Worm (Caenorhabditis elegans) whole organism, mixed stage, embryonic: Measurements from ENCODE around the gene ZK546.4.
A peak's percentile ranks its signal among the peaks of the same experiment; 100 is the strongest.
"Not testable (repeated sequence)": the region's sequence is repeated elsewhere in the genome, so short reads cannot be mapped to it uniquely, and the experiment has no call there.

Source experiments
- M03D4.4 ChIP-seq: sonication (generic microtip); optimal IDR thresholded peaks from 2 replicates; lab custom pipeline; 2017; ENCODE audit warnings: mild to moderate bottlenecking, missing genetic modification characterization, missing compliant biosample characterization
- bed-3 ChIP-seq: fragments of 200-800 bp; sonication (Bioruptor generic); optimal IDR thresholded peaks from 3 replicates; lab custom pipeline; 2018; ENCODE audit warnings: mild to moderate bottlenecking, missing genetic modification characterization, moderate library complexity, missing compliant biosample characterization
- blmp-1 ChIP-seq: fragments of 150-350 bp; optimal IDR thresholded peaks from 2 replicates; lab custom pipeline; 2014; ENCODE audit warnings: missing biosample characterization, missing genetic modification characterization
- ceh-39 ChIP-seq: fragments of 150-350 bp; optimal IDR thresholded peaks from 2 replicates; lab custom pipeline; 2014; ENCODE audit warnings: missing biosample characterization, missing genetic modification characterization
- ceh-43 ChIP-seq: fragments of 200-800 bp; sonication (Bioruptor generic); optimal IDR thresholded peaks from 2 replicates; lab custom pipeline; 2018; ENCODE audit warnings: mild to moderate bottlenecking, missing genetic modification characterization, moderate library complexity, missing compliant biosample characterization
- ces-1 ChIP-seq: fragments of 150-350 bp; optimal IDR thresholded peaks from 2 replicates; lab custom pipeline; 2014; ENCODE audit warnings: missing biosample characterization, missing genetic modification reagents, missing genetic modification characterization
- drap-1 ChIP-seq: fragments of 200-800 bp; sonication (Bioruptor generic); optimal IDR thresholded peaks from 3 replicates; lab custom pipeline; 2018; ENCODE audit warnings: mild to moderate bottlenecking, missing genetic modification characterization, missing compliant biosample characterization
- elt-1 ChIP-seq: sonication (generic microtip); optimal IDR thresholded peaks from 2 replicates; lab custom pipeline; 2017; ENCODE audit warnings: missing genetic modification characterization, mild to moderate bottlenecking, missing compliant biosample characterization, antibody characterized with exemption, moderate library complexity, borderline replicate concordance; ENCODE audit not compliant: insufficient read depth
- elt-3 ChIP-seq: fragments of 150-350 bp; optimal IDR thresholded peaks from 2 replicates; lab custom pipeline; 2014; ENCODE audit warnings: missing biosample characterization, missing genetic modification characterization
- flh-1 ChIP-seq: fragments of 200-800 bp; sonication (Bioruptor generic); optimal IDR thresholded peaks from 2 replicates; lab custom pipeline; 2018; ENCODE audit warnings: mild to moderate bottlenecking, missing genetic modification characterization, moderate library complexity, missing compliant biosample characterization
- ham-2 ChIP-seq: fragments of 200-800 bp; sonication (Bioruptor generic); optimal IDR thresholded peaks from 2 replicates; lab custom pipeline; 2018; ENCODE audit warnings: mild to moderate bottlenecking, missing genetic modification characterization, missing compliant biosample characterization
- hlh-1 ChIP-seq: fragments of 150-350 bp; optimal IDR thresholded peaks from 2 replicates; lab custom pipeline; 2014; ENCODE audit warnings: missing biosample characterization, missing genetic modification reagents, missing genetic modification characterization
- lin-32 ChIP-seq: fragments of 200-800 bp; sonication (Bioruptor generic); optimal IDR thresholded peaks from 2 replicates; lab custom pipeline; 2018; ENCODE audit warnings: mild to moderate bottlenecking, missing genetic modification characterization, missing compliant biosample characterization
- lsy-2 ChIP-seq: fragments of 150-350 bp; optimal IDR thresholded peaks from 2 replicates; lab custom pipeline; 2014; ENCODE audit warnings: missing biosample characterization, missing genetic modification characterization
- mab-5 ChIP-seq: fragments of 150-350 bp; optimal IDR thresholded peaks from 2 replicates; lab custom pipeline; 2014; ENCODE audit warnings: missing biosample characterization, missing genetic modification characterization
- nhr-12 ChIP-seq: fragments of 150-350 bp; optimal IDR thresholded peaks from 2 replicates; lab custom pipeline; 2014; ENCODE audit warnings: missing biosample characterization, missing genetic modification characterization
- nhr-2 ChIP-seq: fragments of 150-350 bp; optimal IDR thresholded peaks from 2 replicates; lab custom pipeline; 2014; ENCODE audit warnings: missing biosample characterization, missing genetic modification characterization
- nhr-28 ChIP-seq: fragments of 150-350 bp; optimal IDR thresholded peaks from 2 replicates; lab custom pipeline; 2014; ENCODE audit warnings: missing biosample characterization, missing genetic modification characterization
- pha-4 ChIP-seq: fragments of 150-350 bp; optimal IDR thresholded peaks from 2 replicates; lab custom pipeline; 2018; ENCODE audit warnings: missing biosample characterization, missing genetic modification reagents, missing genetic modification characterization
- sem-2 ChIP-seq: fragments of 200-800 bp; sonication (Bioruptor generic); optimal IDR thresholded peaks from 2 replicates; lab custom pipeline; 2018; ENCODE audit warnings: mild to moderate bottlenecking, missing genetic modification characterization, missing compliant biosample characterization
- snpc-4 ChIP-seq: fragments of 150-350 bp; optimal IDR thresholded peaks from 2 replicates; lab custom pipeline; 2014; ENCODE audit warnings: missing biosample characterization, missing genetic modification characterization
- sptf-1 ChIP-seq: sonication (generic microtip); optimal IDR thresholded peaks from 2 replicates; lab custom pipeline; 2017; ENCODE audit warnings: mild to moderate bottlenecking, missing genetic modification characterization, moderate library complexity, missing compliant biosample characterization
- tbx-8 ChIP-seq: fragments of 200-800 bp; sonication (Bioruptor generic); optimal IDR thresholded peaks from 2 replicates; lab custom pipeline; 2018; ENCODE audit warnings: mild to moderate bottlenecking, missing genetic modification characterization, moderate library complexity, missing compliant biosample characterization
- unc-120 ChIP-seq: sonication (generic microtip); optimal IDR thresholded peaks from 2 replicates; lab custom pipeline; 2017; ENCODE audit warnings: missing genetic modification characterization, missing compliant biosample characterization; ENCODE audit not compliant: poor library complexity, severe bottlenecking
- unc-39 ChIP-seq: fragments of 150-350 bp; optimal IDR thresholded peaks from 2 replicates; lab custom pipeline; 2014; ENCODE audit warnings: missing biosample characterization, missing genetic modification characterization
- unc-62 ChIP-seq: fragments of 150-350 bp; optimal IDR thresholded peaks from 2 replicates; lab custom pipeline; 2014; ENCODE audit warnings: missing biosample characterization, missing genetic modification reagents, missing genetic modification characterization
- zip-8 ChIP-seq: fragments of 150-350 bp; optimal IDR thresholded peaks from 2 replicates; lab custom pipeline; 2014; ENCODE audit warnings: missing biosample characterization, missing genetic modification characterization
- ztf-11 ChIP-seq: fragments of 150-350 bp; optimal IDR thresholded peaks from 2 replicates; lab custom pipeline; 2014; ENCODE audit warnings: missing biosample characterization, missing genetic modification characterization

ZK546.4 gene

DNA sequence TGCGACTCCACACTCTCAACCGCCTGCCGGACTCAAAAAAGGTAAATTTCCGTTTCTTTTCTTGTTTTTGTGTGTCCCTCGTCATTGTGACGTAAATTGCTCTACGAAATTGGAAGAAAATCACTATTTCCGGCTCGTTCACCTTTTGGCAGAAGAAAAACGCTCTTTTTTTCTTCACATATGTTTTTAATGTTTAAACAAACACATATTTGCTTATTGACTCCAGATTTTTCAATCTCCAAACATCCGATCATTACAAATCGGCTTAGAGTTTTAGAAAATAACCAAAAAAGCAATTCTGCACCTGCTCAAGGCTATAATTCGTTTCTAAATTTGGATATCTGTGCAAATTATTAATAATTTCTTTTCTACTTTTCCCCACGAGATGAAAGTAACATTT lies 32.0 kb upstream of the ZK546.4 start:
- TF ChIP-seq M03D4.4 (tag; lab: Kevin White, UChicago): no peak
- no peak for TF ChIP-seq sptf-1 (tag; lab: Kevin White, UChicago)
- no peak for TF ChIP-seq ces-1 (GFP tag; lab: Kevin White, UChicago)
- no peak for TF ChIP-seq nhr-2 (tag; lab: Kevin White, UChicago)
- no peak for TF ChIP-seq zip-8 (tag; lab: Kevin White, UChicago)
- TF ChIP-seq elt-1 (tag; lab: Kevin White, UChicago): no peak
- no peak for TF ChIP-seq snpc-4 (tag; lab: Kevin White, UChicago)
- no peak for TF ChIP-seq bed-3 (GFP tag; lab: Kevin White, UChicago)
- no peak for TF ChIP-seq sem-2
- TF ChIP-seq lsy-2 (tag; lab: Kevin White, UChicago): no peak
- no peak for TF ChIP-seq pha-4 (tag; lab: Kevin White, UChicago)
- TF ChIP-seq, all 35 proteins: peak for 0

DNA sequence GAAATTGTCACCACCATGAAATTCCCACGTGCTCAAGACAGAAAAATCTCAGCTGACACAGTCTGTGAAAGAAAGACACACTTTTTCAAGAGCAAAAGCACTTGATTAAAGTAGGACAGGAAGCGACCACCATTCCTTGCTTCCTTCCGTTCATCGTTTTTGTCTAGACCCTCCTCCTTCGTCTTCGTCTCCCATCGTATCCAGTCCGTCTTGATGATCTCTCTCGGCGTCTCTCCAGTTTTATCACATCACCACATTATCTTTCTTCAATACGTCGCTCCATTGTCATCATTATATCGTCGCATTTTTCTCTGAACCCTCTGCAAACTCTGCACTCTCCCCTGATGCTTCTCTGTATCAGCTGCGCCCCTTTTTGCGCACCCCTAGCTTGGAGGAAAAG lies 29.7 kb upstream of the ZK546.4 start:
- TF ChIP-seq bed-3 (GFP tag; lab: Kevin White, UChicago): no peak
- TF ChIP-seq nhr-2 (tag; lab: Kevin White, UChicago): no peak
- no peak for TF ChIP-seq nhr-28 (tag; lab: Kevin White, UChicago)
- no peak for TF ChIP-seq ceh-43 (GFP tag; lab: Kevin White, UChicago)
- TF ChIP-seq flh-1: no peak
- no peak for TF ChIP-seq nhr-12 (tag; lab: Kevin White, UChicago)
- no peak for TF ChIP-seq sptf-1 (tag; lab: Kevin White, UChicago)
- no peak for TF ChIP-seq blmp-1 (tag; lab: Kevin White, UChicago)
- no peak for TF ChIP-seq unc-39 (tag; lab: Kevin White, UChicago)
- no peak for TF ChIP-seq lsy-2 (tag; lab: Kevin White, UChicago)
- TF ChIP-seq ztf-11 (tag; lab: Kevin White, UChicago): no peak
- peak; percentile 40 for TF ChIP-seq ham-2 (GFP tag; lab: Kevin White, UChicago)
- peak; percentile 30 for TF ChIP-seq hlh-1 (tag; lab: Kevin White, UChicago)
- TF ChIP-seq sem-2: no peak
- TF ChIP-seq unc-120: peak; percentile 38
- peak; percentile 76 for TF ChIP-seq unc-62 (GFP tag; lab: Kevin White, UChicago)
- no peak for TF ChIP-seq mab-5 (tag; lab: Kevin White, UChicago)

DNA sequence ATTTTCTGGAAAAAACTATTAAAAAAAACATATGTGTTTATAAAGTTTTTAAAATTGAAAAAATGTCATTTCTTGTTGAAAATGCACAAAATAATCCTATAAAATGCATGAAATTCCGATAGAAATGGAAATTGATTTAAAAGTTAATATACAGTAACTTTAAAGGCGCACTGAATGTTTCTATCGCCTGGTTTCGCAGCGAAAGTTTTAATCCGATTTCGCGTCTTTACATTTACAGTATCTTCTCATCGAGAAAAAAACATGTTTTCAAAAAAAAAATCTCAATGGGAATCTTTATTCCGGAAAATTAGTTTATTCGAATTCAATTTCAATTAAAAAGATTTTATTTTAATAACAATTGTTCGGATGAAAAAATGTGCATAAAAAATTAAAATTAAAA lies 23.6 kb upstream of the ZK546.4 start, which contains the start of gene R05F9.11:
R05F9.11 (minus strand) TSS at position 5 of the 400 bp plus-strand sequence.
- TF ChIP-seq zip-8 (tag; lab: Kevin White, UChicago) (no peak), tbx-8 (no peak), elt-3 (tag; lab: Kevin White, UChicago) (no peak), nhr-12 (tag; lab: Kevin White, UChicago) (no peak), hlh-1 (tag; lab: Kevin White, UChicago) (no peak), ceh-43 (GFP tag; lab: Kevin White, UChicago) (no peak)

DNA sequence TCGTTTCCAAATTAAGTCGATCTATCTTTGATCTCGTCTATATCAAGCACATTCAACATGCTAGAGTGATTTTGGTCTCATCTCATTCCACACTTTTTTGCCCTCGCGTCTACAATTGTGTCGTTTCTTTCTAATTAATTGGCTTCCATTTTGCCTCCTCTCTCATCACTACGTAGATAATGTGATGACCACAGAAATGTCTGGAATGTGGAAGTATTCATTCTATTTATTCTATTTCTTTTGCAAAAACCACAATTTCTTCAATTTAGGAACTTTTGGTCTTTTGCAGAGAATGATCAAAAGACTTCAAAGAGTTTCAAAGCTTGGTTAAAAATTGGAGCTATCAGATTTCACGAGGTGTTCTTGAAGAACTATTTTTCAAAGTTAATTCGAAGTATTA lies 22.3 kb upstream of the ZK546.4 start:
- no peak for TF ChIP-seq drap-1
- no peak for TF ChIP-seq ces-1 (GFP tag; lab: Kevin White, UChicago)
- no peak for TF ChIP-seq pha-4 (tag; lab: Kevin White, UChicago)
- TF ChIP-seq blmp-1 (tag; lab: Kevin White, UChicago): no peak
- no peak for TF ChIP-seq unc-62 (GFP tag; lab: Kevin White, UChicago)
- no peak for TF ChIP-seq ceh-43 (GFP tag; lab: Kevin White, UChicago)
- no peak for TF ChIP-seq hlh-1 (tag; lab: Kevin White, UChicago)
- no peak for TF ChIP-seq snpc-4 (tag; lab: Kevin White, UChicago)
- TF ChIP-seq ceh-39 (tag; lab: Kevin White, UChicago): no peak
- TF ChIP-seq unc-120: no peak
- TF ChIP-seq M03D4.4 (tag; lab: Kevin White, UChicago): no peak
- TF ChIP-seq sptf-1 (tag; lab: Kevin White, UChicago): no peak
- no peak for TF ChIP-seq nhr-12 (tag; lab: Kevin White, UChicago)
- no peak for TF ChIP-seq lin-32 (GFP tag; lab: Kevin White, UChicago)
- no peak for TF ChIP-seq sem-2
- TF ChIP-seq mab-5 (tag; lab: Kevin White, UChicago): no peak
- no peak for TF ChIP-seq lsy-2 (tag; lab: Kevin White, UChicago)

DNA sequence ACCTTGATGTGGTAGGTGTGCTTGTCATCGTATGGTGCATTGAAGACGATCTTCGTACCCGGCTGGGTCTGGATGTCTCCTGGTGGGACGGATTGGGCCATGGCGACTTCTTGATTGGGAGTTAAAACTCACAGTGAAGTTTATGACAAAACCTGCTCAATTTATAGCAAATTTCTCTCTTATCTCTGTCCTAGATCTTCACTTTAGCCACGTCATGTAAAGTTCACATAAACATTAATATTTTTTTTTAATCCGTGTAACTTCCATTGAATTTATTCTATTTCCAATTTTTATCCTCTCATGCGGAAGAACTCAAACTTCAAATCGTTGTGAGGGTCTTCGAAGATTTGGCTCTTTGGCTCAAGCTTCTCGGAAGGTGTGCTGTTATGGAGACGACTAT lies 21.4 kb upstream of the ZK546.4 start, which contains the start of gene msp-31:
msp-31 (minus strand) TSS at position 101 of the 400 bp plus-strand sequence.
- TF ChIP-seq mab-5 (tag; lab: Kevin White, UChicago); lin-32 (GFP tag; lab: Kevin White, UChicago); sem-2: not testable (repeated sequence)
